Fruit fly (Drosophila melanogaster) whole organism, pupa: ENCODE results near the gene tna.

Experiments
- CG17806 ChIP-seq: fragments of 200-800 bp; sonication (Bioruptor generic); optimal IDR thresholded peaks from 2 replicates; lab custom pipeline; 2018; ENCODE audit warnings: missing biosample characterization, mild to moderate bottlenecking, missing genetic modification characterization, moderate library complexity
- CG9948 ChIP-seq: fragments of 200-800 bp; sonication (Bioruptor generic); optimal IDR thresholded peaks from 2 replicates; lab custom pipeline; 2018; ENCODE audit warnings: missing biosample characterization, mild to moderate bottlenecking, missing genetic modification characterization, moderate library complexity
- EcR ChIP-seq: fragments of 200-800 bp; sonication (Bioruptor generic); optimal IDR thresholded peaks from 3 replicates; lab custom pipeline; 2019; ENCODE audit warnings: missing biosample characterization, missing genetic modification characterization, mild to moderate bottlenecking, moderate library complexity, missing genetic modification reagents
- Snoo ChIP-seq: fragments of 200-800 bp; sonication (Bioruptor generic); optimal IDR thresholded peaks from 3 replicates; lab custom pipeline; 2017; ENCODE audit warnings: missing biosample characterization, mild to moderate bottlenecking, missing genetic modification characterization, inconsistent platforms

- no peak for TF ChIP-seq CG9948 (tag; lab: Kevin White, UChicago)
- no peak for TF ChIP-seq EcR (GFP tag; lab: Kevin White, UChicago)
- TF ChIP-seq CG17806: no peak
- TF ChIP-seq Snoo (tag; lab: Kevin White, UChicago): no peak
These were observed 54.4 kb downstream of the tna start, which contains the start of gene Cpr67Fa1 for dm6 chr3L:10889692-10890089.
